Worm (Caenorhabditis elegans) whole organism, late embryonic: ENCODE measurements around the gene snx-17.

ENCODE experiments used
- C08G9.2 ChIP-seq: sonication (generic microtip); optimal IDR thresholded peaks from 2 replicates; lab custom pipeline; 2016; ENCODE audit warnings: mild to moderate bottlenecking, missing genetic modification characterization, moderate library complexity, missing compliant biosample characterization
- C38D4.7 ChIP-seq: fragments of 200-800 bp; sonication (Bioruptor generic); optimal IDR thresholded peaks from 2 replicates; lab custom pipeline; 2018; ENCODE audit warnings: mild to moderate bottlenecking, missing genetic modification characterization, moderate library complexity, missing compliant biosample characterization
- K02D7.2 ChIP-seq: sonication (generic microtip); optimal IDR thresholded peaks from 2 replicates; lab custom pipeline; 2017; ENCODE audit warnings: mild to moderate bottlenecking, missing genetic modification characterization, missing compliant biosample characterization
- T23F11.4 ChIP-seq: fragments of 200-800 bp; sonication (Bioruptor generic); optimal IDR thresholded peaks from 2 replicates; lab custom pipeline; 2018; ENCODE audit warnings: mild to moderate bottlenecking, missing genetic modification characterization, missing compliant biosample characterization
- Y22D7AL.16 ChIP-seq: sonication (generic microtip); optimal IDR thresholded peaks from 2 replicates; lab custom pipeline; 2016; ENCODE audit warnings: missing genetic modification characterization, missing compliant biosample characterization
- ceh-14 ChIP-seq: sonication (generic microtip); optimal IDR thresholded peaks from 2 replicates; lab custom pipeline; 2016; ENCODE audit warnings: missing genotype, missing genetic modification characterization, missing compliant biosample characterization
- ceh-22 ChIP-seq: sonication (generic microtip); optimal IDR thresholded peaks from 2 replicates; lab custom pipeline; 2017; ENCODE audit warnings: missing biosample characterization, missing genetic modification characterization
- ceh-30 ChIP-seq: fragments of 150-350 bp; optimal IDR thresholded peaks from 2 replicates; lab custom pipeline; 2014; ENCODE audit warnings: missing biosample characterization, missing genetic modification characterization
- ceh-31 ChIP-seq: sonication (generic microtip); optimal IDR thresholded peaks from 2 replicates; lab custom pipeline; 2016; ENCODE audit warnings: missing genetic modification characterization, missing compliant biosample characterization
- ceh-34 ChIP-seq: sonication (generic microtip); optimal IDR thresholded peaks from 2 replicates; lab custom pipeline; 2016; ENCODE audit warnings: mild to moderate bottlenecking, missing genetic modification characterization, missing compliant biosample characterization
- ceh-48 ChIP-seq: sonication (generic microtip); optimal IDR thresholded peaks from 2 replicates; lab custom pipeline; 2016; ENCODE audit warnings: missing genetic modification characterization, inconsistent platforms, missing compliant biosample characterization
- dmd-4 ChIP-seq: sonication (generic microtip); optimal IDR thresholded peaks from 2 replicates; lab custom pipeline; 2016; ENCODE audit warnings: borderline replicate concordance, missing genetic modification characterization, missing compliant biosample characterization
- elt-2 ChIP-seq: sonication (generic microtip); optimal IDR thresholded peaks from 2 replicates; lab custom pipeline; 2016; ENCODE audit warnings: missing genetic modification reagents, missing genetic modification characterization, missing compliant biosample characterization
- eyg-1 ChIP-seq: sonication (generic microtip); optimal IDR thresholded peaks from 2 replicates; lab custom pipeline; 2016; ENCODE audit warnings: missing genotype, missing genetic modification characterization, missing compliant biosample characterization
- fkh-10 ChIP-seq: fragments of 150-350 bp; optimal IDR thresholded peaks from 2 replicates; lab custom pipeline; 2014; ENCODE audit warnings: missing biosample characterization, missing genetic modification reagents, missing genetic modification characterization
- gmeb-2 ChIP-seq: sonication (generic microtip); optimal IDR thresholded peaks from 2 replicates; lab custom pipeline; 2016; ENCODE audit warnings: missing genetic modification characterization, inconsistent platforms, missing compliant biosample characterization
- hlh-13 ChIP-seq: fragments of 200-800 bp; sonication (Bioruptor generic); optimal IDR thresholded peaks from 2 replicates; lab custom pipeline; 2018; ENCODE audit warnings: mild to moderate bottlenecking, missing genetic modification characterization, missing compliant biosample characterization
- hlh-15 ChIP-seq: sonication (generic microtip); optimal IDR thresholded peaks from 2 replicates; lab custom pipeline; 2016; ENCODE audit warnings: missing genetic modification characterization, missing compliant biosample characterization
- hlh-30 ChIP-seq: sonication (generic microtip); optimal IDR thresholded peaks from 2 replicates; lab custom pipeline; 2017; ENCODE audit warnings: antibody characterized with exemption, missing genetic modification characterization, missing compliant biosample characterization; ENCODE audit not compliant: insufficient read depth
- lim-6 ChIP-seq: sonication (generic microtip); optimal IDR thresholded peaks from 2 replicates; lab custom pipeline; 2016; ENCODE audit warnings: missing genetic modification characterization, missing compliant biosample characterization
- madf-2 ChIP-seq: sonication (generic microtip); optimal IDR thresholded peaks from 2 replicates; lab custom pipeline; 2017; ENCODE audit warnings: missing genetic modification characterization, missing compliant biosample characterization
- mec-3 ChIP-seq: sonication (generic microtip); optimal IDR thresholded peaks from 2 replicates; lab custom pipeline; 2016; ENCODE audit warnings: borderline replicate concordance, missing genetic modification characterization, missing compliant biosample characterization
- npax-4 ChIP-seq: sonication (generic microtip); optimal IDR thresholded peaks from 2 replicates; lab custom pipeline; 2016; ENCODE audit warnings: missing genetic modification characterization, missing compliant biosample characterization
- odd-2 ChIP-seq: sonication (generic microtip); optimal IDR thresholded peaks from 2 replicates; lab custom pipeline; 2017; ENCODE audit warnings: antibody characterized with exemption, mild to moderate bottlenecking, missing genetic modification characterization, missing compliant biosample characterization
- pat-9 ChIP-seq: fragments of 200-800 bp; sonication (Bioruptor generic); optimal IDR thresholded peaks from 2 replicates; lab custom pipeline; 2018; ENCODE audit warnings: mild to moderate bottlenecking, missing genetic modification characterization, moderate library complexity, missing compliant biosample characterization
- pax-1 ChIP-seq: fragments of 150-350 bp; optimal IDR thresholded peaks from 2 replicates; lab custom pipeline; 2014; ENCODE audit warnings: missing biosample characterization, missing genetic modification characterization
- pha-2 ChIP-seq: sonication (generic microtip); optimal IDR thresholded peaks from 2 replicates; lab custom pipeline; 2017; ENCODE audit warnings: mild to moderate bottlenecking, missing genetic modification characterization, missing compliant biosample characterization
- pqm-1 ChIP-seq: sonication (generic microtip); optimal IDR thresholded peaks from 2 replicates; lab custom pipeline; 2016; ENCODE audit warnings: missing genetic modification characterization, missing compliant biosample characterization
- pros-1 ChIP-seq: fragments of 150-350 bp; optimal IDR thresholded peaks from 2 replicates; lab custom pipeline; 2014; ENCODE audit warnings: missing biosample characterization, missing genetic modification reagents, missing genetic modification characterization
- rnt-1 ChIP-seq: sonication (generic microtip); optimal IDR thresholded peaks from 2 replicates; lab custom pipeline; 2016; ENCODE audit warnings: missing genetic modification characterization, missing compliant biosample characterization
- sox-2 ChIP-seq: fragments of 200-800 bp; sonication (Bioruptor generic); IDR thresholded peaks from 2 replicates; pipeline ENCODE4 v1.3.6; 2022; ENCODE audit warnings: missing genetic modification reagents, missing genetic modification characterization, missing compliant biosample characterization
- sox-4 ChIP-seq: sonication (generic microtip); optimal IDR thresholded peaks from 2 replicates; lab custom pipeline; 2017; ENCODE audit warnings: mild to moderate bottlenecking, missing genetic modification characterization, inconsistent platforms, missing compliant biosample characterization
- syd-9 ChIP-seq: sonication (generic microtip); optimal IDR thresholded peaks from 2 replicates; lab custom pipeline; 2016; ENCODE audit warnings: mild to moderate bottlenecking, missing genetic modification characterization, moderate library complexity, missing compliant biosample characterization
- unc-3 ChIP-seq, 2 experiments: fragments of 200-800 bp in 1 of 2; sonication (Bioruptor generic) in 1 of 2; sonication (generic microtip) in 1 of 2; conservative IDR thresholded peaks in 1 of 2; optimal IDR thresholded peaks in 1 of 2; 2 replicates each; pipeline versions ENCODE4 v1.3.6 to Lab custom; 2016 to 2022; ENCODE audit warnings: missing compliant biosample characterization in 2 of 2, missing genetic modification characterization in 2 of 2, missing genetic modification reagents in 1 of 2
- unc-55 ChIP-seq: sonication (generic microtip); optimal IDR thresholded peaks from 2 replicates; lab custom pipeline; 2017; ENCODE audit warnings: missing biosample characterization, missing genetic modification reagents, missing genetic modification characterization
- zip-5 ChIP-seq: sonication (generic microtip); optimal IDR thresholded peaks from 2 replicates; lab custom pipeline; 2016; ENCODE audit warnings: missing genetic modification characterization, missing compliant biosample characterization

The snx-17 gene

DNA sequence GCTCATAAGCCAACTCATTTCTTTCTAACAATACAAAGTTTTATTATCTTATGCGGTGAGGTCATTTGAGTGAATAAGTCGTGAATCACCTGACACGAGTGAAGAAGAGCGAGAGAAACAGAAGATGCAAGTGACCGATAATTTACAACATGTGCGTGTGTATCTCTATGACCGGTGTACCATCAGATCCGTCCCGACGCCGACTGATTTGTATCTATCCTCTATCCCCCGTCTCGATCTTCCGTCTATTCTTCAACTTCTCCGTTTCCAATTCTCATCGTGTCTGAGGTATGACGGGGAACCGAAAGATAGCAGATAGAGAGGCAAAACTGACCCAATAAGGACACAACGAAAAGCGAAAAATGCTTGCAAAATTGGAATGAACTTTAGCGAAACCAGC lies 19.3 kb upstream of the snx-17 start, which contains the start of gene F09A5.3:
F09A5.3 (plus strand) TSS at position 162 of the 400 bp plus-strand sequence.
- TF ChIP-seq gmeb-2 (tag; lab: Kevin White, UChicago) (no peak), sox-4 (no peak), hlh-13 (no peak), ceh-48 (no peak), lim-6 (no peak), zip-5 (tag; lab: Kevin White, UChicago) (no peak), npax-4 (tag; lab: Kevin White, UChicago) (no peak), fkh-10 (no peak), mec-3 (tag; lab: Kevin White, UChicago) (no peak), rnt-1 (peak; percentile 70), C08G9.2 (tag; lab: Kevin White, UChicago) (no peak), syd-9 (no peak), T23F11.4 (GFP tag; lab: Kevin White, UChicago) (no peak), Y22D7AL.16 (tag; lab: Kevin White, UChicago) (no peak), ceh-31 (tag; lab: Kevin White, UChicago) (no peak), hlh-30 (peak; percentile 77), pros-1 (no peak), eyg-1 (tag; lab: Kevin White, UChicago) (no peak), hlh-15 (no peak), unc-55 (GFP tag; lab: Kevin White, UChicago) (peak; percentile 48), pax-1 (peak; percentile 88), madf-2 (tag; lab: Kevin White, UChicago) (no peak), dmd-4 (tag; lab: Kevin White, UChicago) (no peak), ceh-30 (no peak), C38D4.7 (GFP tag; lab: Kevin White, UChicago) (no peak), ceh-22 (tag; lab: Kevin White, UChicago) (no peak), pha-2 (tag; lab: Kevin White, UChicago) (no peak)
- TF ChIP-seq, all 69 proteins: peak for 4

DNA sequence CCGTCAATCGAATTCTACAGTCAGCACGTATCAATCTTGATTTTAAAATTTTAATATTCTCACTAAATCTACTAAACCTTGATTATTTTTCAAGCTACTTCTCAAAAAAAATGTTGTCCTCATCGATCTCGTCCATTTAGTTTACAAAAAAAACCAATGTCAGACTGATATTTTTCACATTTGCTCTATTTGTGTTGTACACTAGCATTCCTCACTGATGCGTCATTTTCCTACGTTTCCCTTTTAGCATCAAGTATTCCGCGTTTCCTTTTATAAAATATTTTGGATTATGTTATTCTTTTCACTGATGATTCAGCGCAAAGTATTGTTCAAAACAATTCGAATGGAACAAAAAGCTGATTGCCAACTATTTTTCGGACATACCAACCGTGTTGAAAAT lies 17.4 kb upstream of the snx-17 start, which contains the start of gene ttr-34:
ttr-34 (plus strand) TSS at position 301 of the 400 bp plus-strand sequence.
- TF ChIP-seq sox-2 (GFP tag; lab: Robert Waterston, UW) (no peak), hlh-13 (no peak), pat-9 (tag; lab: Kevin White, UChicago) (no peak), dmd-4 (tag; lab: Kevin White, UChicago) (no peak), madf-2 (tag; lab: Kevin White, UChicago) (no peak)
- TF ChIP-seq, all 69 proteins: peak for 0

DNA sequence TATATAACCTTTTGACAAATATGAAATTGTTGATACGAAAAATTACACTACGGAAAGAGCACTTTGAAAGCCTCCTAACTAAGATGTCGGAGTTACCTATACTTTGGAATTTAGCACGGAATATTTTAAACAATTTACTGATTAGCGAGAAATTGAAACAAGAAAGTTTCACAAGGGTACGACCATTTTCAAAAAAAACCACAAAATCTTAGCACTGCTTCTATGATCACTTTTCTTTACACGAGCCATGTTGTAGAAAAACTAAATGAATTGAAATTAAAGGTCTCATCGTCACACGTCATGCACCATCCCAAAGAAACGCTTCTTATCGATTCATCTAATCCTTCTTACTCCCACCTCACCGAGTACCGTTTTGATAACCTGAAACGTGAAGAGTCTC lies 12.7 kb upstream of the snx-17 start, which contains the start of gene F09A5.2:
F09A5.2 (plus strand) TSS at position 301 of the 400 bp plus-strand sequence.
- TF ChIP-seq ceh-34 (tag; lab: Kevin White, UChicago) (no peak), npax-4 (tag; lab: Kevin White, UChicago) (no peak)

DNA sequence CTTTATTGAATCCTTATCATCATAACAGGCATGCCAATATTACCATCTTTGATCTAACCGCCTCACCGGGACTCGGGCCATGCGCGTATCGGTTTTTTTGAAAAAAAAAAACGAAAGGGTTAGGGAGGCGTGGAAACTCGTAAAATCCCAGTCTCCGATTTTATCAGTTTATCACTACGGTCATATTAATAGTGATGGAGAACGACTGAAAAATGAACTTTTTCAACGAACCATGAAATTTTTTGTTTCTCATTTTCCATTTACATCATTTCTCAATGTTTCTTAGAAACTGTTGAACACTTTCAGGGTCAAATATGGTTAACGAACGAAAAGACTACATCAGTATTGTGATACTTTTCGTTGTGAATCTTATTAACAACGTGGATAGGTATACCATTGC lies 7.9 kb upstream of the snx-17 start, which contains the start of gene spin-3:
spin-3 (plus strand) TSS at position 301 of the 400 bp plus-strand sequence.
- TF ChIP-seq lim-6 (no peak), ceh-14 (tag; lab: Kevin White, UChicago) (no peak), pha-2 (tag; lab: Kevin White, UChicago) (no peak), odd-2 (tag; lab: Kevin White, UChicago) (no peak), K02D7.2 (tag; lab: Kevin White, UChicago) (no peak), pqm-1 (no peak), sox-2 (GFP tag; lab: Robert Waterston, UW) (no peak), elt-2 (tag; lab: Kevin White, UChicago) (no peak), madf-2 (tag; lab: Kevin White, UChicago) (no peak), unc-3 (GFP tag; conservative IDR thresholded peaks at IDR 0.05; lab: Robert Waterston, UW) (no peak), unc-3 (tag; optimal IDR thresholded peaks at IDR 0.05; lab: Kevin White, UChicago) (no peak)
